Worm (Caenorhabditis elegans): Measurements from ENCODE around the gene oac-4.

oac-4 gene

ce11 chrII:3815445-3816208 is 20.2 kb downstream of the oac-4 start:
- TF ChIP-seq unc-130 (GFP tag; optimal IDR thresholded peaks at IDR 0.05), result no peak
- no peak for TF ChIP-seq dpl-1 (GFP tag; optimal IDR thresholded peaks at IDR 0.05)
- 0 out of 2 replicates have a peak, but pooled peaks have one; percentile 23 for TF ChIP-seq lin-1 (GFP tag; IDR thresholded peaks at IDR 0.05)
- TF ChIP-seq lin-39 (tag; optimal IDR thresholded peaks at IDR 0.05), result no peak
- peak in 1 of 2 experiments; percentile 23 for TF ChIP-seq lsy-2 (tag; optimal IDR thresholded peaks at IDR 0.05)
- no peak for TF ChIP-seq Y5F2A.4 (GFP tag; optimal IDR thresholded peaks at IDR 0.05)
- no peak for TF ChIP-seq ztf-7 (tag; optimal IDR thresholded peaks at IDR 0.05)
- no peak for TF ChIP-seq ceh-44 (GFP tag; IDR thresholded peaks at IDR 0.05)
- TF ChIP-seq snpc-4 (tag; optimal IDR thresholded peaks at IDR 0.05), result no peak
- peak; percentile 38 for TF ChIP-seq mes-2 (tag; optimal IDR thresholded peaks at IDR 0.05; ENCODE audit: poor library complexity, severe bottlenecking)
- TF ChIP-seq nhr-6 (tag; optimal IDR thresholded peaks at IDR 0.05), result peak; percentile 40
- no peak for TF ChIP-seq ceh-62 (tag; optimal IDR thresholded peaks at IDR 0.05)
- no peak for TF ChIP-seq cey-2 (tag; optimal IDR thresholded peaks at IDR 0.05; ENCODE audit: borderline replicate concordance, insufficient read depth)
- peak; percentile 85 for TF ChIP-seq pqm-1 (tag; optimal IDR thresholded peaks at IDR 0.05)
- no peak for TF ChIP-seq nhr-10 (tag; optimal IDR thresholded peaks at IDR 0.05)
- TF ChIP-seq lim-7 (GFP tag; IDR thresholded peaks at IDR 0.05), result no peak
- TF ChIP-seq php-3 (GFP tag; IDR thresholded peaks at IDR 0.05), result 0 out of 2 replicates have a peak, but pooled peaks have one; percentile 32
- no peak for TF ChIP-seq lin-13 (GFP tag; optimal IDR thresholded peaks at IDR 0.05)
- peak; percentile 49 for TF ChIP-seq dve-1 (tag; optimal IDR thresholded peaks at IDR 0.05; ENCODE audit: insufficient read depth)
- no peak for TF ChIP-seq arid-1 (GFP tag; conservative IDR thresholded peaks at IDR 0.05)
- no peak for TF ChIP-seq egl-43 (GFP tag; IDR thresholded peaks at IDR 0.05)
- TF ChIP-seq hmg-1.1 (GFP tag; IDR thresholded peaks at IDR 0.05), result no peak
- no peak for TF ChIP-seq zfp-3 (GFP tag; conservative IDR thresholded peaks at IDR 0.05)
- peak in 1 of 2 experiments; percentile 95 for TF ChIP-seq unc-62 (GFP tag; optimal IDR thresholded peaks at IDR 0.05 in 1 of 2)
- no peak for TF ChIP-seq unc-62 (tag; optimal IDR thresholded peaks at IDR 0.05)
- no peak for TF ChIP-seq aly-2 (tag; optimal IDR thresholded peaks at IDR 0.05)
- TF ChIP-seq mdt-29 (GFP tag; IDR thresholded peaks at IDR 0.05), result no peak
- no peak for TF ChIP-seq daf-12 (tag; optimal IDR thresholded peaks at IDR 0.05)
- TF ChIP-seq nhr-28 (tag; optimal IDR thresholded peaks at IDR 0.05), result peak; percentile 74
- TF ChIP-seq hlh-11 (tag; optimal IDR thresholded peaks at IDR 0.05), result peak; percentile 45
- no peak for TF ChIP-seq Y105C5A.15 (GFP tag; IDR thresholded peaks at IDR 0.05)
- TF ChIP-seq F10B5.3 (tag; optimal IDR thresholded peaks at IDR 0.05), result no peak
- no peak for TF ChIP-seq lir-3 (tag; optimal IDR thresholded peaks at IDR 0.05)
- TF ChIP-seq ZK546.5 (tag; optimal IDR thresholded peaks at IDR 0.05), result no peak
- peak; percentile 57 for TF ChIP-seq dmd-6 (GFP tag; IDR thresholded peaks at IDR 0.05)
- TF ChIP-seq daf-16 (GFP tag; optimal IDR thresholded peaks at IDR 0.05), result no peak
- TF ChIP-seq daf-16 (tag; optimal IDR thresholded peaks at IDR 0.05), result peak; percentile 52

- TF ChIP-seq Y5F2A.4 (GFP tag; optimal IDR thresholded peaks at IDR 0.05), result no peak
- TF ChIP-seq unc-62 (GFP tag; optimal IDR thresholded peaks at IDR 0.05 in 1 of 2), result peak in 1 of 2 experiments; percentile 64
- no peak for TF ChIP-seq unc-62 (tag; optimal IDR thresholded peaks at IDR 0.05)
- peak; percentile 42 for TF ChIP-seq lin-38 (GFP tag; IDR thresholded peaks at IDR 0.05)
- TF ChIP-seq hlh-30 (tag; optimal IDR thresholded peaks at IDR 0.05; ENCODE audit: insufficient read depth), result peak; percentile 51
These were observed 23.9 kb downstream of the oac-4 start, which contains the start of gene lido-15 for ce11 chrII:3811816-3812332. TSS of gene lido-15 (plus strand) at chrII:3812282.

Measured in whole organism, L4 larva.